Worm (Caenorhabditis elegans): ENCODE data around the gene F54D10.4.

DNA sequence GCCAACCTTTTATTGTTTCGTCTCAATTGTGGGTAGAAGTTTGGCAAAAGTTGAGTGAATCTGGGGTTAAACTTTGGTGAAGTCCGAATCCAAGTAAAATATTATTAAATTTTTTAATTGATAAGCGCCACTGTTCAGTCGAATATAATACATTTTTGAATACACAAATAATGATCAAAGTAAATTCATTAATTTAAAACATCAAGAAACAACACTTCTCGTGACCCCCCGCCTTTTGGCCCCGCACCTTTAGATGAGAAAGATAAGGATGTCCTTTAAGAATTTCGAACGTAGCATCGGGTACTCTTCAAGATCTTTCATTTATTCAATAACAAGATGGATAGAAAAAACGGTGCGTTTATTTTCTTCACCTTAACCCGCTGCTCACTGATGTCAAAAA is 45.8 kb upstream of the F54D10.4 start, which contains the start of gene nhr-257:
- TF ChIP-seq unc-130 (tag; optimal IDR thresholded peaks at IDR 0.05) (no peak), ztf-4 (tag; optimal IDR thresholded peaks at IDR 0.05) (no peak), blmp-1 (tag; optimal IDR thresholded peaks at IDR 0.05) (no peak), nhr-11 (tag; optimal IDR thresholded peaks at IDR 0.05) (no peak), egl-27 (tag; optimal IDR thresholded peaks at IDR 0.05) (no peak)
